Worm (Caenorhabditis elegans): ENCODE measurements around the gene pam-1.

pam-1 gene

DNA sequence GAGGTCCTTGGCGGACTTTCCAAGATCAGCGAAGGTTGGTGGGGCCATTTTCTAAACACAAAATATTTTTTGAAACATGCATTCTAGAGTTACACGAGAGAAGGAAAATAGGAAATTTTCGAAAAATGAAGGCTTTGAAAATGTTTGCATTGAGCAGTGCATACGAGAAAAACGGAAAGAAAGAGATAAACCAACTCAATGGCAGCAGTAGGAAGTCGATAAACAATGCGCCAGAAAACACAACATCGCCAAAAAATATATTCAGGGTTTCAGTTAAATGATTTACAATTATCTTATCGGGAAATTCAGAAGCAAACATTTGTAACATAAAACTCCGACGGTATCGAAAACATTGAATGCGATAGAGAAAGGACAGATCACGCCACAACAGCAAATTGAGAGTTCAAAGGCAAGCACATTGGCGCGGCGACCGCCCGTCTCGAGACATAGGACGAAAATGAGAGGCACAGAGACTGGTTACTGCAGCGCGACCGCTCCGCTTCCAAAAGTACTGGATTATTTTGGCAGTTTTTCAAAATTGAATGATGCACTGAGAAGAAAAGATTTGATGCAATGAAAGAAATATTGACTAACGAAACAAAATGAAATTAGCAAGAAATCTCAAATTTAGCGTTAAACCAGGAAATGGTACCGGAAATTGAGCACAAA, 42.6 kb downstream of the pam-1 start, which contains the start of the genes vdac-1 and R05G6.5 (continued):
- TF ChIP-seq spr-1 (tag; optimal IDR thresholded peaks at IDR 0.05) (peak; percentile 16), nhr-48 (tag; optimal IDR thresholded peaks at IDR 0.05) (peak; percentile 11), zip-2 (tag; optimal IDR thresholded peaks at IDR 0.05) (peak; percentile 10), dmd-6 (GFP tag; IDR thresholded peaks at IDR 0.05) (peak; percentile 88), lin-15B (tag; optimal IDR thresholded peaks at IDR 0.05) (no peak), mep-1 (tag; optimal IDR thresholded peaks at IDR 0.05) (peak; percentile 91), unc-62 (GFP tag; optimal IDR thresholded peaks at IDR 0.05 in 1 of 2) (no peak), unc-62 (tag; optimal IDR thresholded peaks at IDR 0.05) (no peak), madf-9 (GFP tag; conservative IDR thresholded peaks at IDR 0.05) (peak; percentile 65), F49E8.2 (tag; optimal IDR thresholded peaks at IDR 0.05; ENCODE audit: borderline replicate concordance) (no peak), snpc-4 (tag; optimal IDR thresholded peaks at IDR 0.05) (no peak), hmg-1.1 (GFP tag; IDR thresholded peaks at IDR 0.05) (peak; percentile 71), mes-2 (tag; optimal IDR thresholded peaks at IDR 0.05; ENCODE audit: poor library complexity, severe bottlenecking) (peak; percentile 82), ceh-28 (tag; optimal IDR thresholded peaks at IDR 0.05) (no peak), nhr-237 (tag; optimal IDR thresholded peaks at IDR 0.05) (no peak), F37D6.2 (tag; optimal IDR thresholded peaks at IDR 0.05) (peak; percentile 13), fkh-10 (GFP tag; optimal IDR thresholded peaks at IDR 0.05) (peak; percentile 39), rbr-2 (tag; optimal IDR thresholded peaks at IDR 0.05) (peak; percentile 72), lir-3 (tag; optimal IDR thresholded peaks at IDR 0.05) (no peak), tra-1 (GFP tag; IDR thresholded peaks at IDR 0.05) (0 out of 2 replicates have a peak, but pooled peaks have one; percentile 49), dmd-8 (GFP tag; IDR thresholded peaks at IDR 0.05) (peak; percentile 73; the same call in 1 of the 2 replicates), lim-7 (GFP tag; IDR thresholded peaks at IDR 0.05) (peak; percentile 13; the same call in 1 of the 2 replicates), pqm-1 (tag; optimal IDR thresholded peaks at IDR 0.05) (peak; percentile 83)

DNA sequence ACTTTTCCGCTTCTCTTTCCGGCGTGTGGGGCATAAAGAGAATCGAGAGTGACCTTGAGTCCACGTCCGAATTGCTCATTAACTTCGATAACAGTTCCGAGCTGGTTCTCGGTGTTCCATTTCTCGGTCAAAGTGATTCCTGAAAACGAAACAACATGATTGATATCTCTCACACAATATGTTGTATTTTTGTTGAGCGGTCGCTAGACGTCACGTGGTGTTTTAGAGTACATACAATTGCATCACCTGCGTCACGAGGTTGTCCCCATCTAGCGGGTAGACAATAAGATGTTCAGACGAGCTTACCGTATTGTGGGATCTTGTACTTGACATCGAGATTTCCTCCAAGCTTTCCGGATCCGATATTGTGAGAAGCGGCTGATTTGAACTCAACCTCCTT, 43.3 kb downstream of the pam-1 start:
- peak; percentile 17 for TF ChIP-seq duxl-1 (tag; optimal IDR thresholded peaks at IDR 0.05; ENCODE audit: poor library complexity)
- peak; percentile 62 for TF ChIP-seq nhr-28 (tag; optimal IDR thresholded peaks at IDR 0.05)
- peak in 1 of 2 experiments; percentile 48 for TF ChIP-seq mdl-1 (tag; optimal IDR thresholded peaks at IDR 0.05)
- TF ChIP-seq hlh-30 (tag; optimal IDR thresholded peaks at IDR 0.05; ENCODE audit: insufficient read depth): peak; percentile 88
- peak; percentile 42 for TF ChIP-seq dve-1 (tag; optimal IDR thresholded peaks at IDR 0.05; ENCODE audit: insufficient read depth)
- peak in 1 of 2 experiments; percentile 96 for TF ChIP-seq unc-62 (GFP tag; optimal IDR thresholded peaks at IDR 0.05 in 1 of 2)
- no peak for TF ChIP-seq unc-62 (tag; optimal IDR thresholded peaks at IDR 0.05)
- TF ChIP-seq dmd-6 (GFP tag; IDR thresholded peaks at IDR 0.05): peak; percentile 55
- TF ChIP-seq fkh-10 (GFP tag; optimal IDR thresholded peaks at IDR 0.05): no peak
- TF ChIP-seq gei-8 (GFP tag; optimal IDR thresholded peaks at IDR 0.05): no peak
- no peak for TF ChIP-seq ceh-62 (tag; optimal IDR thresholded peaks at IDR 0.05)
- peak; percentile 24 for TF ChIP-seq nhr-77 (tag; optimal IDR thresholded peaks at IDR 0.05)
- no peak for TF ChIP-seq pha-4 (GFP tag; IDR thresholded peaks at IDR 0.05)
- TF ChIP-seq pha-4 (tag; optimal IDR thresholded peaks at IDR 0.05): no peak
- peak in 1 of 2 experiments; percentile 6 for TF ChIP-seq daf-16 (GFP tag; optimal IDR thresholded peaks at IDR 0.05)
- TF ChIP-seq daf-16 (tag; optimal IDR thresholded peaks at IDR 0.05): peak; percentile 55
- TF ChIP-seq ama-1 (optimal IDR thresholded peaks at IDR 0.05): peak; percentile 33
- TF ChIP-seq nhr-11 (tag; optimal IDR thresholded peaks at IDR 0.05): peak; percentile 34
- peak; percentile 39 for TF ChIP-seq nhr-48 (tag; optimal IDR thresholded peaks at IDR 0.05)
- peak; percentile 7 for TF ChIP-seq T20F7.1 (GFP tag; optimal IDR thresholded peaks at IDR 0.05)
- peak; percentile 28 for TF ChIP-seq mep-1 (tag; optimal IDR thresholded peaks at IDR 0.05)
- TF ChIP-seq aly-2 (tag; optimal IDR thresholded peaks at IDR 0.05): no peak
- TF ChIP-seq mxl-3 (GFP tag; optimal IDR thresholded peaks at IDR 0.05): peak; percentile 43
- TF ChIP-seq lsy-2 (tag; optimal IDR thresholded peaks at IDR 0.05): peak; percentile 13 to 52
- peak; percentile 71 for TF ChIP-seq hlh-11 (tag; optimal IDR thresholded peaks at IDR 0.05)
- TF ChIP-seq dpl-1 (GFP tag; optimal IDR thresholded peaks at IDR 0.05): peak; percentile 2
